Fruit fly (Drosophila melanogaster) whole organism, embryonic: ENCODE data around the gene TfIIA-S.

Experiments
- CG31365 ChIP-seq: fragments of 200-800 bp; sonication (Bioruptor generic); optimal IDR thresholded peaks from 2 replicates; lab custom pipeline; 2018; ENCODE audit warnings: missing biosample characterization, mild to moderate bottlenecking, missing genetic modification characterization
- Ets65A ChIP-seq: fragments of 200-800 bp; sonication (Bioruptor generic); peaks from one replicate; lab custom pipeline; 2016; ENCODE audit warnings: missing biosample characterization, missing genetic modification characterization
- MBD-R2 ChIP-seq: fragments of 200-800 bp; sonication (Bioruptor generic); IDR thresholded peaks from 2 replicates; pipeline ENCODE4 v1.3.6; 2022; ENCODE audit warnings: missing biosample characterization, missing genetic modification characterization
- hth ChIP-seq: fragments of >200 bp; optimal IDR thresholded peaks from 2 replicates; lab custom pipeline; 2017; ENCODE audit warnings: inconsistent platforms
- sc ChIP-seq, 3 experiments: fragments of >200 bp in 2 of 3; fragments of 200-800 bp in 1 of 3; sonication (Bioruptor generic) in 1 of 3; optimal IDR thresholded peaks; 2 replicates in 2 of 3; 3 replicates in 1 of 3; lab custom pipeline; 2017; ENCODE audit warnings: mild to moderate bottlenecking in 1 of 3, missing biosample characterization in 1 of 3, missing genetic modification characterization in 1 of 3, missing genetic modification reagents in 1 of 3
- tio ChIP-seq: fragments of 200-800 bp; sonication (Bioruptor generic); optimal IDR thresholded peaks from 2 replicates; lab custom pipeline; 2017; ENCODE audit warnings: missing biosample characterization, missing genetic modification characterization, inconsistent platforms

DNA sequence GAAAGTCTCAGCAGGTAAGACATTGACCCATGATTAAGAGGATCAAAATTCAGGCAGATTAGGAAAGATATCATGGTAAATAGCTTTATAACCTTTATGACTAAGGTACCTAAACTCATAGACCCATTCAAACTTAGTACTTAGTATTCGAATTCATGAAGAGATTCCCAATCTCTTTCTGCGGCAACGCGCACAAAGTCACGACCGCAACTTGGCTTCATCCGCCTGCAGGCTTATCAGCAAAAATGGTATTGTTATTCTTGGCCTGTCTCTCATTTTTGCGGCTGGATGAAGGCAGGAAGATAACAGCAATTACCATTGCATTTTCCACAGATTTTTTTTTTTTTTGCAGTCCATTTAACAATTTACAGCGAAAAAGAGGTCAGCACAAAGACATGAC, 10.6 kb downstream of the TfIIA-S start:
- TF ChIP-seq hth (lab: Kevin White, UChicago) (no peak), CG31365 (tag; lab: Kevin White, UChicago) (no peak), Ets65A (GFP tag; lab: Kevin White, UChicago) (no peak), sc (optimal IDR thresholded peaks at IDR 0.05; lab: Kevin White, UChicago) (no peak), sc (GFP tag; optimal IDR thresholded peaks at IDR 0.05; lab: Kevin White, UChicago) (no peak), MBD-R2 (GFP tag; lab: Robert Waterston, UW) (no peak), tio (GFP tag; lab: Kevin White, UChicago) (no peak)
